Fruit fly (Drosophila melanogaster) whole organism, embryonic: Measurements from ENCODE around the gene PGRP-LA.
A peak's percentile ranks its signal among the peaks of the same experiment; 100 is the strongest.

Experiments used
- CG12744 ChIP-seq: fragments of 200-800 bp; sonication (Bioruptor generic); optimal IDR thresholded peaks from 2 replicates; lab custom pipeline; 2016; ENCODE audit warnings: missing biosample characterization, missing genetic modification characterization
- CG17385 ChIP-seq: fragments of 200-800 bp; sonication (Bioruptor generic); optimal IDR thresholded peaks from 3 replicates; lab custom pipeline; 2018; ENCODE audit warnings: missing biosample characterization, mild to moderate bottlenecking, missing genetic modification characterization
- CG7963 ChIP-seq: fragments of 200-800 bp; sonication (Bioruptor generic); IDR thresholded peaks from 3 replicates; pipeline ENCODE4 v1.3.6; 2022; ENCODE audit warnings: missing biosample characterization, missing genetic modification characterization; ENCODE audit not compliant: partially characterized antibody
- CG8089 ChIP-seq: fragments of 200-800 bp; sonication (Bioruptor generic); optimal IDR thresholded peaks from 3 replicates; lab custom pipeline; 2016; ENCODE audit warnings: missing biosample characterization, missing genetic modification characterization
- CG8281 ChIP-seq: fragments of 200-800 bp; sonication (Bioruptor generic); optimal IDR thresholded peaks from 2 replicates; lab custom pipeline; 2018; ENCODE audit warnings: missing biosample characterization, mild to moderate bottlenecking, missing genetic modification characterization, moderate library complexity
- CoRest ChIP-seq: fragments of 200-800 bp; sonication (Bioruptor generic); optimal IDR thresholded peaks from 3 replicates; lab custom pipeline; 2018; ENCODE audit warnings: missing biosample characterization, mild to moderate bottlenecking, missing genetic modification characterization, moderate library complexity
- Med ChIP-seq: fragments of 200-800 bp; sonication (Bioruptor generic); peaks from one replicate; lab custom pipeline; 2016; ENCODE audit warnings: missing biosample characterization, missing genetic modification characterization, mild to moderate bottlenecking, inconsistent platforms, moderate library complexity
- Sox102F ChIP-seq: fragments of 200-800 bp; sonication (Bioruptor generic); optimal IDR thresholded peaks from 2 replicates; lab custom pipeline; 2018; ENCODE audit warnings: missing biosample characterization, mild to moderate bottlenecking, missing genetic modification characterization, moderate library complexity
- cg ChIP-seq: fragments of 200-800 bp; sonication (Bioruptor generic); optimal IDR thresholded peaks from 3 replicates; lab custom pipeline; 2019; ENCODE audit warnings: missing biosample characterization, mild to moderate bottlenecking, missing genetic modification characterization, moderate library complexity
- ems ChIP-seq: fragments of 200-800 bp; sonication (Bioruptor generic); optimal IDR thresholded peaks from 3 replicates; lab custom pipeline; 2016; ENCODE audit warnings: missing biosample characterization, missing genetic modification characterization
- fu2 ChIP-seq: fragments of 200-800 bp; sonication (Bioruptor generic); optimal IDR thresholded peaks from 2 replicates; lab custom pipeline; 2016; ENCODE audit warnings: missing biosample characterization, missing genetic modification characterization
- gsb-n ChIP-seq: fragments of 200-800 bp; sonication (Bioruptor generic); optimal IDR thresholded peaks from 3 replicates; lab custom pipeline; 2018; ENCODE audit warnings: missing biosample characterization, mild to moderate bottlenecking, missing genetic modification characterization
- hth ChIP-seq: fragments of >200 bp; optimal IDR thresholded peaks from 2 replicates; lab custom pipeline; 2017; ENCODE audit warnings: inconsistent platforms
- inv ChIP-seq: fragments of 200-800 bp; sonication (Bioruptor generic); IDR thresholded peaks from 2 replicates; pipeline ENCODE4 v1.3.6; 2022; ENCODE audit warnings: missing biosample characterization, missing genetic modification characterization; ENCODE audit not compliant: partially characterized antibody
- kni ChIP-seq: fragments of 200-800 bp; sonication (Bioruptor generic); optimal IDR thresholded peaks from 3 replicates; lab custom pipeline; 2017; ENCODE audit warnings: mild to moderate bottlenecking, missing biosample characterization, missing genetic modification reagents, missing genetic modification characterization
- row ChIP-seq: fragments of 200-800 bp; sonication (Bioruptor generic); IDR thresholded peaks from 3 replicates; pipeline ENCODE4 v1.3.6; 2022; ENCODE audit warnings: missing biosample characterization, missing genetic modification characterization
- scrt ChIP-seq: fragments of 200-800 bp; sonication (Bioruptor generic); optimal IDR thresholded peaks from 2 replicates; lab custom pipeline; 2018; ENCODE audit warnings: missing biosample characterization, mild to moderate bottlenecking, missing genetic modification characterization, moderate library complexity
- slbo ChIP-seq: fragments of 200-800 bp; sonication (Bioruptor generic); IDR thresholded peaks from 2 replicates; pipeline ENCODE4 v1.3.6; 2022; ENCODE audit warnings: missing biosample characterization, missing genetic modification characterization
- slp2 ChIP-seq: fragments of 200-800 bp; sonication (Bioruptor generic); optimal IDR thresholded peaks from 2 replicates; lab custom pipeline; 2016; ENCODE audit warnings: missing biosample characterization, missing genetic modification characterization
- sr ChIP-seq: fragments of 200-800 bp; sonication (Bioruptor generic); IDR thresholded peaks from 3 replicates; pipeline ENCODE4 v1.3.6; 2022; ENCODE audit warnings: missing biosample characterization, missing genetic modification characterization
- vvl ChIP-seq: fragments of 200-800 bp; sonication (Bioruptor generic); IDR thresholded peaks from 2 replicates; pipeline ENCODE4 v1.3.6; 2022; ENCODE audit warnings: missing biosample characterization, missing genetic modification characterization

The PGRP-LA gene

DNA sequence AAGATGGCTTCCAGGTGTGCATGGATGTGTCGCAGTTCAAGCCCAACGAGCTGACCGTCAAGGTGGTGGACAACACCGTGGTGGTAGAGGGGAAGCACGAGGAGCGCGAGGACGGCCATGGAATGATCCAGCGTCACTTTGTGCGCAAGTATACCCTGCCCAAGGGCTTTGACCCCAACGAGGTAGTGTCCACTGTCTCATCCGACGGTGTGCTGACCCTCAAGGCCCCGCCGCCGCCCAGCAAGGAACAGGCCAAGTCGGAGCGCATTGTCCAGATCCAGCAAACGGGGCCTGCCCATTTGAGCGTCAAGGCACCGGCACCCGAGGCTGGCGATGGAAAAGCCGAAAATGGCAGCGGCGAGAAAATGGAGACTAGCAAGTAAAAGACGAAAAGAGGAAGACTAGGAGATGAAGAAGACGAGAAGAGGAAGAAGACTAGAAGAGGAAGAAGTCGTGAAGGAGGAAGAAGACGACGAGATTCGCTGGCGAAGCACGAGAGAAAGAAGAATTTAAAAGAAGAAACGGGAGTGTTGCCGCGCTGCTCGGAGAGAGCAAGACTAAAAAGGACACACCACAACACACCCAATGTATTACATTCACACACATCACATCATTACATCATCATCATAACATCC is 50.4 kb downstream of the PGRP-LA start:
- TF ChIP-seq CG17385 (peak; percentile 59), gsb-n (tag; lab: Kevin White, UChicago) (no peak), CG12744 (GFP tag; lab: Kevin White, UChicago) (no peak), CoRest (tag; lab: Kevin White, UChicago) (no peak), cg (no peak), ems (GFP tag; lab: Kevin White, UChicago) (no peak), CG8281 (tag; lab: Kevin White, UChicago) (no peak), vvl (GFP tag; lab: Robert Waterston, UW) (0 out of 2 replicates have a peak, but pooled peaks have one; percentile 9), slp2 (GFP tag; lab: Kevin White, UChicago) (no peak), sr (no peak), kni (peak; percentile 53), Med (GFP tag; lab: Kevin White, UChicago) (peak; percentile 44), inv (no peak), Sox102F (GFP tag; lab: Kevin White, UChicago) (no peak), scrt (no peak), hth (lab: Kevin White, UChicago) (no peak), slbo (GFP tag; lab: Robert Waterston, UW) (0 out of 2 replicates have a peak, but pooled peaks have one; percentile 16), fu2 (GFP tag; lab: Kevin White, UChicago) (no peak), CG7963 (GFP tag; lab: Robert Waterston, UW) (no peak), row (GFP tag; lab: Robert Waterston, UW) (no peak), CG8089 (GFP tag; lab: Kevin White, UChicago) (no peak)
